Fruit fly (Drosophila melanogaster): ENCODE results near the gene CG4278.

- peak; percentile 77 for TF ChIP-seq CG3919 (GFP tag; optimal IDR thresholded peaks at IDR 0.05)
- TF ChIP-seq CG32006 (GFP tag; optimal IDR thresholded peaks at IDR 0.05) = peak; percentile 86
Observed at dm6 chr2L:16286360-16287005, 40.4 kb upstream of the CG4278 start.

All from whole organism, prepupa.